Fruit fly (Drosophila melanogaster) whole organism, prepupa: ENCODE data around the gene CG13992.

ENCODE experiments used
- Blimp-1 ChIP-seq: fragments of 200-800 bp; sonication (Bioruptor generic); optimal IDR thresholded peaks from 3 replicates; lab custom pipeline; 2017; ENCODE audit warnings: missing biosample characterization, missing genetic modification characterization, mild to moderate bottlenecking, moderate library complexity, missing genetic modification reagents
- CG10669 ChIP-seq: fragments of 200-800 bp; sonication (Bioruptor generic); optimal IDR thresholded peaks from 3 replicates; lab custom pipeline; 2018; ENCODE audit warnings: missing biosample characterization, mild to moderate bottlenecking, missing genetic modification characterization, moderate library complexity
- CG11294 ChIP-seq: fragments of 200-800 bp; sonication (Bioruptor generic); IDR thresholded peaks from 2 replicates; pipeline ENCODE4 v1.3.6; 2022; ENCODE audit warnings: missing biosample characterization, missing genetic modification characterization
- CG11902 ChIP-seq: fragments of 200-800 bp; sonication (Bioruptor generic); optimal IDR thresholded peaks from 3 replicates; lab custom pipeline; 2016; ENCODE audit warnings: missing biosample characterization, missing genetic modification characterization
- CG1621 ChIP-seq: fragments of 200-800 bp; sonication (Bioruptor generic); optimal IDR thresholded peaks from 3 replicates; lab custom pipeline; 2018; ENCODE audit warnings: missing biosample characterization, mild to moderate bottlenecking, missing genetic modification characterization
- CG16779 ChIP-seq: fragments of 200-800 bp; sonication (Bioruptor generic); optimal IDR thresholded peaks from 3 replicates; lab custom pipeline; 2017; ENCODE audit warnings: missing biosample characterization, mild to moderate bottlenecking, missing genetic modification characterization
- CG3032 ChIP-seq: fragments of 200-800 bp; optimal IDR thresholded peaks from 2 replicates; lab custom pipeline; 2019; ENCODE audit warnings: missing biosample characterization, mild to moderate bottlenecking, missing genetic modification characterization, moderate library complexity
- CG32006 ChIP-seq: fragments of 200-800 bp; sonication (Bioruptor generic); optimal IDR thresholded peaks from 3 replicates; lab custom pipeline; 2017; ENCODE audit warnings: missing biosample characterization, mild to moderate bottlenecking, missing genetic modification characterization
- CG34406 ChIP-seq: fragments of 200-800 bp; sonication (Bioruptor generic); optimal IDR thresholded peaks from 3 replicates; lab custom pipeline; 2016; ENCODE audit warnings: missing biosample characterization, missing genetic modification characterization
- CG3919 ChIP-seq: fragments of 200-800 bp; sonication (Bioruptor generic); optimal IDR thresholded peaks from 3 replicates; lab custom pipeline; 2016; ENCODE audit warnings: missing biosample characterization, missing genetic modification characterization
- CG4318 ChIP-seq: fragments of 200-800 bp; sonication (Bioruptor generic); optimal IDR thresholded peaks from 3 replicates; lab custom pipeline; 2017; ENCODE audit warnings: missing biosample characterization, mild to moderate bottlenecking, missing genetic modification characterization
- CG6163 ChIP-seq: fragments of 200-800 bp; sonication (Bioruptor generic); IDR thresholded peaks from 3 replicates; pipeline ENCODE4 v1.3.6; 2022; ENCODE audit warnings: missing biosample characterization, missing genetic modification characterization
- CG6276 ChIP-seq: fragments of 200-800 bp; sonication (Bioruptor generic); optimal IDR thresholded peaks from 2 replicates; lab custom pipeline; 2017; ENCODE audit warnings: missing biosample characterization, mild to moderate bottlenecking, missing genetic modification characterization
- CG6808 ChIP-seq: fragments of 200-800 bp; sonication (Bioruptor generic); optimal IDR thresholded peaks from 3 replicates; lab custom pipeline; 2017; ENCODE audit warnings: missing biosample characterization, missing genetic modification characterization, mild to moderate bottlenecking, moderate library complexity, missing genetic modification reagents
- CG6854 ChIP-seq: fragments of 200-800 bp; sonication (Bioruptor generic); optimal IDR thresholded peaks from 2 replicates; lab custom pipeline; 2017; ENCODE audit warnings: missing biosample characterization, mild to moderate bottlenecking, missing genetic modification characterization
- CG8119 ChIP-seq: fragments of 200-800 bp; sonication (Bioruptor generic); IDR thresholded peaks from 3 replicates; pipeline ENCODE4 v1.3.6; 2022; ENCODE audit warnings: missing biosample characterization, missing genetic modification characterization
- CG8632 ChIP-seq: fragments of 200-800 bp; sonication (Bioruptor generic); optimal IDR thresholded peaks from 3 replicates; lab custom pipeline; 2016; ENCODE audit warnings: missing biosample characterization, missing genetic modification characterization
- CG9139 ChIP-seq: fragments of 200-800 bp; sonication (Bioruptor generic); optimal IDR thresholded peaks from 3 replicates; lab custom pipeline; 2017; ENCODE audit warnings: missing biosample characterization, mild to moderate bottlenecking, missing genetic modification characterization
- Eip78C ChIP-seq: fragments of 200-800 bp; sonication (Bioruptor generic); peaks from one replicate; lab custom pipeline; 2016; ENCODE audit warnings: missing biosample characterization, missing genetic modification characterization
- Ets96B ChIP-seq: fragments of 200-800 bp; optimal IDR thresholded peaks from 2 replicates; lab custom pipeline; 2019; ENCODE audit warnings: missing biosample characterization, mild to moderate bottlenecking, missing genetic modification characterization, moderate library complexity
- Hr4 ChIP-seq: fragments of 200-800 bp; sonication (Bioruptor generic); optimal IDR thresholded peaks from 3 replicates; lab custom pipeline; 2016; ENCODE audit warnings: missing biosample characterization, missing genetic modification characterization
- Lpt ChIP-seq: fragments of 200-800 bp; sonication (Bioruptor generic); optimal IDR thresholded peaks from 3 replicates; lab custom pipeline; 2016; ENCODE audit warnings: missing biosample characterization, missing genetic modification characterization
- Met ChIP-seq: fragments of 200-800 bp; sonication (Bioruptor generic); optimal IDR thresholded peaks from 3 replicates; lab custom pipeline; 2016; ENCODE audit warnings: missing biosample characterization, missing genetic modification characterization
- Smox ChIP-seq: fragments of 200-800 bp; sonication (Bioruptor generic); optimal IDR thresholded peaks from 3 replicates; lab custom pipeline; 2016; ENCODE audit warnings: missing biosample characterization, missing genetic modification characterization
- Sox102F ChIP-seq: fragments of 200-800 bp; sonication (Bioruptor generic); optimal IDR thresholded peaks from 2 replicates; lab custom pipeline; 2016; ENCODE audit warnings: missing biosample characterization, mild to moderate bottlenecking, missing genetic modification characterization
- Sox14 ChIP-seq: fragments of 200-800 bp; sonication (Bioruptor generic); optimal IDR thresholded peaks from 3 replicates; lab custom pipeline; 2016; ENCODE audit warnings: missing biosample characterization, missing genetic modification characterization
- achi ChIP-seq: fragments of 200-800 bp; sonication (Bioruptor generic); optimal IDR thresholded peaks from 3 replicates; lab custom pipeline; 2016; ENCODE audit warnings: missing biosample characterization, missing genetic modification characterization
- acj6 ChIP-seq: fragments of 200-800 bp; sonication (Bioruptor generic); optimal IDR thresholded peaks from 3 replicates; lab custom pipeline; 2016; ENCODE audit warnings: missing biosample characterization, missing genetic modification characterization
- cyc ChIP-seq: fragments of 200-800 bp; sonication (Bioruptor generic); optimal IDR thresholded peaks from 3 replicates; lab custom pipeline; 2016; ENCODE audit warnings: missing biosample characterization, missing genetic modification characterization
- dac ChIP-seq: fragments of 200-800 bp; sonication (Bioruptor generic); optimal IDR thresholded peaks from 2 replicates; lab custom pipeline; 2017; ENCODE audit warnings: missing biosample characterization, mild to moderate bottlenecking, missing genetic modification characterization
- dsx ChIP-seq: fragments of 200-800 bp; optimal IDR thresholded peaks from 3 replicates; lab custom pipeline; 2019; ENCODE audit warnings: missing biosample characterization, mild to moderate bottlenecking, missing genetic modification characterization, moderate library complexity; ENCODE audit not compliant: poor library complexity, severe bottlenecking
- eg ChIP-seq: fragments of 200-800 bp; sonication (Bioruptor generic); IDR thresholded peaks from 3 replicates; pipeline ENCODE4 v1.3.6; 2022; ENCODE audit warnings: missing biosample characterization, missing genetic modification characterization
- fd59A ChIP-seq: fragments of 200-800 bp; sonication (Bioruptor generic); optimal IDR thresholded peaks from 2 replicates; lab custom pipeline; 2017; ENCODE audit warnings: missing biosample characterization, mild to moderate bottlenecking, missing genetic modification characterization, missing genetic modification reagents
- fd85E ChIP-seq: fragments of 200-800 bp; sonication (Bioruptor generic); optimal IDR thresholded peaks from 3 replicates; lab custom pipeline; 2016; ENCODE audit warnings: missing biosample characterization, missing genetic modification characterization
- lz ChIP-seq: fragments of 200-800 bp; sonication (Bioruptor generic); optimal IDR thresholded peaks from 3 replicates; lab custom pipeline; 2016; ENCODE audit warnings: missing biosample characterization, missing genetic modification characterization
- net ChIP-seq: fragments of 200-800 bp; sonication (Bioruptor generic); optimal IDR thresholded peaks from 3 replicates; lab custom pipeline; 2016; ENCODE audit warnings: missing biosample characterization, missing genetic modification characterization
- spab ChIP-seq: fragments of 200-800 bp; sonication (Bioruptor generic); optimal IDR thresholded peaks from 2 replicates; lab custom pipeline; 2017; ENCODE audit warnings: missing biosample characterization, mild to moderate bottlenecking, missing genetic modification characterization, missing genetic modification reagents
- ss ChIP-seq, 2 experiments: fragments of 200-800 bp; sonication (Bioruptor generic); optimal IDR thresholded peaks; 2 replicates in 1 of 2; 3 replicates in 1 of 2; lab custom pipeline; 2017 to 2018; ENCODE audit warnings: mild to moderate bottlenecking in 2 of 2, missing biosample characterization in 2 of 2, missing genetic modification characterization in 2 of 2, moderate library complexity in 1 of 2
- svp ChIP-seq: fragments of 200-800 bp; sonication (Bioruptor generic); peaks from one replicate; lab custom pipeline; 2016; ENCODE audit warnings: missing biosample characterization, missing genetic modification characterization
- topi ChIP-seq: fragments of 200-800 bp; sonication (Bioruptor generic); optimal IDR thresholded peaks from 3 replicates; lab custom pipeline; 2016; ENCODE audit warnings: missing biosample characterization, missing genetic modification characterization
- vri ChIP-seq: fragments of 200-800 bp; sonication (Bioruptor generic); optimal IDR thresholded peaks from 3 replicates; lab custom pipeline; 2016; ENCODE audit warnings: missing biosample characterization, mild to moderate bottlenecking, missing genetic modification characterization

Gene CG13992

dm6 chr2L:5978333-5979054 is 10.9 kb upstream of the CG13992 start (continued):
- no peak for TF ChIP-seq acj6 (GFP tag; lab: Kevin White, UChicago)
- no peak for TF ChIP-seq CG4318 (GFP tag; lab: Kevin White, UChicago)
- TF ChIP-seq dsx (GFP tag; lab: Kevin White, UChicago): no peak
- TF ChIP-seq CG32006 (GFP tag; lab: Kevin White, UChicago): no peak
- TF ChIP-seq lz (GFP tag; lab: Kevin White, UChicago): no peak
- no peak for TF ChIP-seq CG16779 (tag; lab: Kevin White, UChicago)
- TF ChIP-seq Sox102F (GFP tag; lab: Kevin White, UChicago): peak; percentile 19
- TF ChIP-seq Blimp-1 (GFP tag; lab: Kevin White, UChicago): no peak
- TF ChIP-seq CG6276: no peak
- no peak for TF ChIP-seq cyc (GFP tag; lab: Kevin White, UChicago)
- TF ChIP-seq fd59A (GFP tag; lab: Kevin White, UChicago): no peak
- TF ChIP-seq CG9139 (GFP tag; lab: Kevin White, UChicago): no peak
- no peak for TF ChIP-seq achi (GFP tag; lab: Kevin White, UChicago)
- TF ChIP-seq CG1621: peak; percentile 20
- TF ChIP-seq Ets96B (tag; lab: Kevin White, UChicago): no peak
- peak; percentile 13 for TF ChIP-seq CG3032 (tag; lab: Kevin White, UChicago)
- peak; percentile 61 for TF ChIP-seq CG3919
- TF ChIP-seq CG8119 (GFP tag; lab: Robert Waterston, UW): no peak
- TF ChIP-seq vri (GFP tag; lab: Kevin White, UChicago): peak; percentile 27
- no peak for TF ChIP-seq eg (GFP tag; lab: Robert Waterston, UW)
- TF ChIP-seq Eip78C (GFP tag; lab: Kevin White, UChicago): peak; percentile 2
- no peak for TF ChIP-seq CG11294 (GFP tag; lab: Robert Waterston, UW)

DNA sequence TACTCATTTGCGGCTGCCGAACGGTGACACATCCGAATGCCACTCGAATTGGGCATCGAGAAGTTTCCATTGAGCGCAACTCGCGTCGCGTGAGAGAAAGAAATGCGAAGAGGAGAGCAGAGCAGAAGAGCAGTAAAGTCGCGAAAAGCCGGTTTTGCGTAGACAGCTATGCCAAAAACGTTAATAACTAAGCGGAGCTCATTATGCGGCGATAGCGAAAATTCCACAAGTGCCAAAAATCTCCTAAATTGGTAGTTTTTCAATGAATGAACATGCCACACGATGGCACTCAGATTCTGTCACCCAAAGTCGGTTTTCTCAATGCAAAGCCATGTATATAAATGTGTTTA is 10.2 kb upstream of the CG13992 start:
- TF ChIP-seq fd85E (GFP tag; lab: Kevin White, UChicago) (no peak), CG8119 (GFP tag; lab: Robert Waterston, UW) (no peak), Lpt (GFP tag; lab: Kevin White, UChicago) (no peak), Sox14 (no peak), vri (GFP tag; lab: Kevin White, UChicago) (no peak), CG3032 (tag; lab: Kevin White, UChicago) (no peak), Ets96B (tag; lab: Kevin White, UChicago) (no peak), CG8632 (no peak), CG11294 (GFP tag; lab: Robert Waterston, UW) (no peak), Hr4 (GFP tag; lab: Kevin White, UChicago) (no peak), topi (GFP tag; lab: Kevin White, UChicago) (no peak), ss (GFP tag; optimal IDR thresholded peaks at IDR 0.05; lab: Kevin White, UChicago) (no peak), cyc (GFP tag; lab: Kevin White, UChicago) (no peak)

DNA sequence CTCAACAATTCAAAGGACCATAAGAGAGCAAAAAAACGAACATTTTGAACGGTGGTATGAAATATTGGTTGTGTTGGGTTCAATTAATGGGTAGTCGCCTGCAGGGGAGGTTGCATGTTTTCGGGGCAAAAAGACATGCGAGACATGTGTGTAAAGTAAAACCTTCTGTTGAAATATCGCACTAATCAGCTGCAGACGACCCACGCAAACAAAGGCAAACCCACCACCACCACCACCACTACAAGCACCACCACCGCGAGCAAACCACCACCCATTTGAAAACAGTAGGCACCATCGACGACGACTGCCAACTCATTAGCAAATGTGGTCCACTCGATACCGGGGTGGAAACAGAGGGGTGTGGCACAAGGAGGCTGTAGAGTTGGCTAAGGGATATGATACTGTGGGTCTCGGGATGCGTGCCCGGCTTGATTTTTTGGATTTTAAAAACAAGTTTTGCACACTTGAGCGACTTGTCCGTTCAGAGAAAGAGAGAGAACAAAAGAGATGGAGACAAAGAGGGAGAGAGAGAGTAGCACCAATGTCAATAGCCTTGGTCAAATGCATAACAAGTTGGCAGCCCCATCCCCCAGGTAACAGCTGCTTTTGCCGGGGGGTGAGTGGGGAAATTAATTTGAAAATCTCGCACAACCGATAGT is 9.6 kb upstream of the CG13992 start:
- TF ChIP-seq CG3919: peak; percentile 15
- no peak for TF ChIP-seq CG3032 (tag; lab: Kevin White, UChicago)
- TF ChIP-seq Smox (GFP tag; lab: Kevin White, UChicago): no peak
- no peak for TF ChIP-seq achi (GFP tag; lab: Kevin White, UChicago)
- no peak for TF ChIP-seq dac (GFP tag; lab: Kevin White, UChicago)
- no peak for TF ChIP-seq CG6808 (GFP tag; lab: Kevin White, UChicago)
- no peak for TF ChIP-seq cyc (GFP tag; lab: Kevin White, UChicago)
- TF ChIP-seq topi (GFP tag; lab: Kevin White, UChicago): no peak
- peak; percentile 52 for TF ChIP-seq vri (GFP tag; lab: Kevin White, UChicago)
- TF ChIP-seq CG6163: no peak
- no peak for TF ChIP-seq Hr4 (GFP tag; lab: Kevin White, UChicago)
- TF ChIP-seq CG6854: peak; percentile 41
- no peak for TF ChIP-seq CG1621
- TF ChIP-seq Ets96B (tag; lab: Kevin White, UChicago): no peak
- TF ChIP-seq Met (GFP tag; lab: Kevin White, UChicago): peak; percentile 14
- no peak for TF ChIP-seq spab
- no peak for TF ChIP-seq CG11294 (GFP tag; lab: Robert Waterston, UW)
- TF ChIP-seq svp (GFP tag; lab: Kevin White, UChicago): peak; percentile 62
- no peak for TF ChIP-seq CG32006 (GFP tag; lab: Kevin White, UChicago)
- no peak for TF ChIP-seq CG11902 (GFP tag; lab: Kevin White, UChicago)
- peak; percentile 66 for TF ChIP-seq Sox14
- no peak for TF ChIP-seq CG34406 (GFP tag; lab: Kevin White, UChicago)
- TF ChIP-seq acj6 (GFP tag; lab: Kevin White, UChicago): no peak
- peak; percentile 0 for TF ChIP-seq Sox102F (GFP tag; lab: Kevin White, UChicago)
- TF ChIP-seq CG8632: no peak
- TF ChIP-seq net (GFP tag; lab: Kevin White, UChicago): no peak
- no peak for TF ChIP-seq CG6276
- TF ChIP-seq eg (GFP tag; lab: Robert Waterston, UW): no peak
- peak; percentile 11 for TF ChIP-seq dsx (GFP tag; lab: Kevin White, UChicago)
- TF ChIP-seq CG10669 (GFP tag; lab: Kevin White, UChicago): no peak
